Fruit fly (Drosophila melanogaster) whole organism, prepupa: ENCODE results near the gene milt.

Experiments
- Blimp-1 ChIP-seq: fragments of 200-800 bp; sonication (Bioruptor generic); optimal IDR thresholded peaks from 3 replicates; lab custom pipeline; 2017; ENCODE audit warnings: missing biosample characterization, missing genetic modification characterization, mild to moderate bottlenecking, moderate library complexity, missing genetic modification reagents
- CG10631 ChIP-seq: fragments of 200-800 bp; sonication (Bioruptor generic); optimal IDR thresholded peaks from 2 replicates; lab custom pipeline; 2016; ENCODE audit warnings: missing biosample characterization, missing genetic modification characterization
- CG10669 ChIP-seq: fragments of 200-800 bp; sonication (Bioruptor generic); optimal IDR thresholded peaks from 3 replicates; lab custom pipeline; 2018; ENCODE audit warnings: missing biosample characterization, mild to moderate bottlenecking, missing genetic modification characterization, moderate library complexity
- CG11294 ChIP-seq: fragments of 200-800 bp; sonication (Bioruptor generic); IDR thresholded peaks from 2 replicates; pipeline ENCODE4 v1.3.6; 2022; ENCODE audit warnings: missing biosample characterization, missing genetic modification characterization
- CG15336 ChIP-seq: fragments of 200-800 bp; sonication (Bioruptor generic); IDR thresholded peaks from 2 replicates; pipeline ENCODE4 v1.3.6; 2022; ENCODE audit warnings: missing biosample characterization, missing genetic modification characterization
- CG1621 ChIP-seq: fragments of 200-800 bp; sonication (Bioruptor generic); optimal IDR thresholded peaks from 3 replicates; lab custom pipeline; 2018; ENCODE audit warnings: missing biosample characterization, mild to moderate bottlenecking, missing genetic modification characterization
- CG16779 ChIP-seq: fragments of 200-800 bp; sonication (Bioruptor generic); optimal IDR thresholded peaks from 3 replicates; lab custom pipeline; 2017; ENCODE audit warnings: missing biosample characterization, mild to moderate bottlenecking, missing genetic modification characterization
- CG31627 ChIP-seq: fragments of 200-800 bp; sonication (Bioruptor generic); optimal IDR thresholded peaks from 3 replicates; lab custom pipeline; 2016; ENCODE audit warnings: missing biosample characterization, missing genetic modification characterization
- CG32006 ChIP-seq: fragments of 200-800 bp; sonication (Bioruptor generic); optimal IDR thresholded peaks from 3 replicates; lab custom pipeline; 2017; ENCODE audit warnings: missing biosample characterization, mild to moderate bottlenecking, missing genetic modification characterization
- CG34406 ChIP-seq: fragments of 200-800 bp; sonication (Bioruptor generic); optimal IDR thresholded peaks from 3 replicates; lab custom pipeline; 2016; ENCODE audit warnings: missing biosample characterization, missing genetic modification characterization
- CG3919 ChIP-seq: fragments of 200-800 bp; sonication (Bioruptor generic); optimal IDR thresholded peaks from 3 replicates; lab custom pipeline; 2016; ENCODE audit warnings: missing biosample characterization, missing genetic modification characterization
- CG4318 ChIP-seq: fragments of 200-800 bp; sonication (Bioruptor generic); optimal IDR thresholded peaks from 3 replicates; lab custom pipeline; 2017; ENCODE audit warnings: missing biosample characterization, mild to moderate bottlenecking, missing genetic modification characterization
- CG6276 ChIP-seq: fragments of 200-800 bp; sonication (Bioruptor generic); optimal IDR thresholded peaks from 2 replicates; lab custom pipeline; 2017; ENCODE audit warnings: missing biosample characterization, mild to moderate bottlenecking, missing genetic modification characterization
- CG6792 ChIP-seq: fragments of 200-800 bp; sonication (Bioruptor generic); optimal IDR thresholded peaks from 3 replicates; lab custom pipeline; 2016; ENCODE audit warnings: missing biosample characterization, missing genetic modification characterization
- CG6808 ChIP-seq: fragments of 200-800 bp; sonication (Bioruptor generic); optimal IDR thresholded peaks from 3 replicates; lab custom pipeline; 2017; ENCODE audit warnings: missing biosample characterization, missing genetic modification characterization, mild to moderate bottlenecking, moderate library complexity, missing genetic modification reagents
- CG6854 ChIP-seq: fragments of 200-800 bp; sonication (Bioruptor generic); optimal IDR thresholded peaks from 2 replicates; lab custom pipeline; 2017; ENCODE audit warnings: missing biosample characterization, mild to moderate bottlenecking, missing genetic modification characterization
- CG7368 ChIP-seq: fragments of 200-800 bp; sonication (Bioruptor generic); optimal IDR thresholded peaks from 3 replicates; lab custom pipeline; 2016; ENCODE audit warnings: missing biosample characterization, missing genetic modification characterization
- CG8119 ChIP-seq: fragments of 200-800 bp; sonication (Bioruptor generic); IDR thresholded peaks from 3 replicates; pipeline ENCODE4 v1.3.6; 2022; ENCODE audit warnings: missing biosample characterization, missing genetic modification characterization
- CG8319 ChIP-seq: fragments of 200-800 bp; sonication (Bioruptor generic); optimal IDR thresholded peaks from 3 replicates; lab custom pipeline; 2016; ENCODE audit warnings: missing biosample characterization, missing genetic modification characterization
- CG9139 ChIP-seq: fragments of 200-800 bp; sonication (Bioruptor generic); optimal IDR thresholded peaks from 3 replicates; lab custom pipeline; 2017; ENCODE audit warnings: missing biosample characterization, mild to moderate bottlenecking, missing genetic modification characterization
- Eip75B ChIP-seq: fragments of 200-800 bp; sonication (Bioruptor generic); optimal IDR thresholded peaks from 3 replicates; lab custom pipeline; 2016; ENCODE audit warnings: missing biosample characterization, missing genetic modification characterization
- Ets21C ChIP-seq: fragments of 200-800 bp; sonication (Bioruptor generic); optimal IDR thresholded peaks from 3 replicates; lab custom pipeline; 2016; ENCODE audit warnings: missing biosample characterization, missing genetic modification characterization
- Ets96B ChIP-seq: fragments of 200-800 bp; optimal IDR thresholded peaks from 2 replicates; lab custom pipeline; 2019; ENCODE audit warnings: missing biosample characterization, mild to moderate bottlenecking, missing genetic modification characterization, moderate library complexity
- Gug ChIP-seq: fragments of 200-800 bp; sonication (Bioruptor generic); IDR thresholded peaks from 2 replicates; pipeline ENCODE4 v1.3.6; 2022; ENCODE audit warnings: missing biosample characterization, missing genetic modification characterization
- Hr38 ChIP-seq: sonication (Bioruptor generic); optimal IDR thresholded peaks from 2 replicates; lab custom pipeline; 2016; ENCODE audit warnings: missing biosample characterization, missing genetic modification characterization
- Hr39 ChIP-seq: fragments of 200-800 bp; sonication (Bioruptor generic); optimal IDR thresholded peaks from 2 replicates; lab custom pipeline; 2016; ENCODE audit warnings: missing biosample characterization, missing genetic modification characterization
- Lpt ChIP-seq: fragments of 200-800 bp; sonication (Bioruptor generic); optimal IDR thresholded peaks from 3 replicates; lab custom pipeline; 2016; ENCODE audit warnings: missing biosample characterization, missing genetic modification characterization
- Met ChIP-seq: fragments of 200-800 bp; sonication (Bioruptor generic); optimal IDR thresholded peaks from 3 replicates; lab custom pipeline; 2016; ENCODE audit warnings: missing biosample characterization, missing genetic modification characterization
- OdsH ChIP-seq: fragments of 200-800 bp; sonication (Bioruptor generic); optimal IDR thresholded peaks from 3 replicates; lab custom pipeline; 2016; ENCODE audit warnings: missing biosample characterization, missing genetic modification characterization
- Sox102F ChIP-seq: fragments of 200-800 bp; sonication (Bioruptor generic); optimal IDR thresholded peaks from 2 replicates; lab custom pipeline; 2016; ENCODE audit warnings: missing biosample characterization, mild to moderate bottlenecking, missing genetic modification characterization
- Sox15 ChIP-seq: fragments of 200-800 bp; sonication (Bioruptor generic); optimal IDR thresholded peaks from 3 replicates; lab custom pipeline; 2016; ENCODE audit warnings: missing biosample characterization, missing genetic modification characterization
- achi ChIP-seq: fragments of 200-800 bp; sonication (Bioruptor generic); optimal IDR thresholded peaks from 3 replicates; lab custom pipeline; 2016; ENCODE audit warnings: missing biosample characterization, missing genetic modification characterization
- acj6 ChIP-seq: fragments of 200-800 bp; sonication (Bioruptor generic); optimal IDR thresholded peaks from 3 replicates; lab custom pipeline; 2016; ENCODE audit warnings: missing biosample characterization, missing genetic modification characterization
- cyc ChIP-seq: fragments of 200-800 bp; sonication (Bioruptor generic); optimal IDR thresholded peaks from 3 replicates; lab custom pipeline; 2016; ENCODE audit warnings: missing biosample characterization, missing genetic modification characterization
- dac ChIP-seq: fragments of 200-800 bp; sonication (Bioruptor generic); optimal IDR thresholded peaks from 2 replicates; lab custom pipeline; 2017; ENCODE audit warnings: missing biosample characterization, mild to moderate bottlenecking, missing genetic modification characterization
- dsx ChIP-seq: fragments of 200-800 bp; optimal IDR thresholded peaks from 3 replicates; lab custom pipeline; 2019; ENCODE audit warnings: missing biosample characterization, mild to moderate bottlenecking, missing genetic modification characterization, moderate library complexity; ENCODE audit not compliant: poor library complexity, severe bottlenecking
- eg ChIP-seq: fragments of 200-800 bp; sonication (Bioruptor generic); IDR thresholded peaks from 3 replicates; pipeline ENCODE4 v1.3.6; 2022; ENCODE audit warnings: missing biosample characterization, missing genetic modification characterization
- fd85E ChIP-seq: fragments of 200-800 bp; sonication (Bioruptor generic); optimal IDR thresholded peaks from 3 replicates; lab custom pipeline; 2016; ENCODE audit warnings: missing biosample characterization, missing genetic modification characterization
- fkh ChIP-seq: fragments of 200-800 bp; sonication (Bioruptor generic); optimal IDR thresholded peaks from 3 replicates; lab custom pipeline; 2017; ENCODE audit warnings: missing biosample characterization, mild to moderate bottlenecking, missing genetic modification characterization, moderate library complexity
- lz ChIP-seq: fragments of 200-800 bp; sonication (Bioruptor generic); optimal IDR thresholded peaks from 3 replicates; lab custom pipeline; 2016; ENCODE audit warnings: missing biosample characterization, missing genetic modification characterization
- net ChIP-seq: fragments of 200-800 bp; sonication (Bioruptor generic); optimal IDR thresholded peaks from 3 replicates; lab custom pipeline; 2016; ENCODE audit warnings: missing biosample characterization, missing genetic modification characterization
- pdm3 ChIP-seq: fragments of 200-800 bp; sonication (Bioruptor generic); optimal IDR thresholded peaks from 3 replicates; lab custom pipeline; 2016; ENCODE audit warnings: missing biosample characterization, missing genetic modification characterization
- salr ChIP-seq, 2 experiments: fragments of 200-800 bp; sonication (Bioruptor generic); optimal IDR thresholded peaks; 3 replicates each; lab custom pipeline; 2016 to 2018; ENCODE audit warnings: missing biosample characterization in 2 of 2, missing genetic modification characterization in 2 of 2, mild to moderate bottlenecking in 1 of 2
- svp ChIP-seq: fragments of 200-800 bp; sonication (Bioruptor generic); peaks from one replicate; lab custom pipeline; 2016; ENCODE audit warnings: missing biosample characterization, missing genetic modification characterization
- vri ChIP-seq: fragments of 200-800 bp; sonication (Bioruptor generic); optimal IDR thresholded peaks from 3 replicates; lab custom pipeline; 2016; ENCODE audit warnings: missing biosample characterization, mild to moderate bottlenecking, missing genetic modification characterization

milt gene

DNA sequence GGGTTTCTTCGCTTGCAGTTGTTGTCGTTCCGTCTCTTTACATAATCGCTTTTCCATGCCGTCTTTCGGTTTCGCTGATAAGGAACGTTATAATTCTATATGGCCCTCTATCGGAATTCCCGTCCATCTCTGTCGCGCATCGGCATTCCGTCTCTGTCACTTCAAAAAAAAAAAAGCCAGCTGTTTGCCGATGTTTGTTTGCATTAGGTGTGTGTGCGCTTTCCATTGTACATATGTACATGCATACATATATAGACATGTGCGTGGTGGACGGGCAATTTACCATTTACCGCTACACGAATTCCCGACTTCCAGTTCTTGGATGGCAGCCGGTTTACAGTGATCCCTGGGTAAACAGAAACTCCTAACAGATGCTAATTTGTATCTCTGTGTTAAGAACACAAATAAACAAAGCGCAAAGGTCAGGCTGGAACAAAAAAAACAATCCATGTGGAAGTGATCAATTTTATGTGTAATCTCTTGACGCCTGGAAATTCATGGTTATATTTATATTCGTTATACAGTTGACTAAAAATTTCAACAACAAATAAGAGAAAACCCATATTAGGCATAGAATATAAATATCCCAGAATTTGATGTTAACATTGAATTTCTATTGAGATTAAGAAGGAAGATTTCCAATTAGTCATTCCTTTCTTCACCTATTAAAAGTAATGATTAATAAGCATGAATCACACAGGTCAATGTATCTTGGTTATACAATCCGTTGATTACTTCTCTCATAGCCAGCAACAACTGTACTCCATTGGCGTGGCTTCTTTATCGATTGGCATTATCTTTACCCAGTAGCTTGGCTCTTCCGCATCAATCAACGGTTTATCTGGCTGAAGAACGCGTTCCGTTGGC, 5.6 kb downstream of the milt start (continued):
- TF ChIP-seq Ets21C (GFP tag; lab: Kevin White, UChicago), result peak; percentile 3
- peak; percentile 24 for TF ChIP-seq CG3919 (GFP tag; lab: Kevin White, UChicago)
- peak; percentile 88 for TF ChIP-seq svp
- peak; percentile 42 for TF ChIP-seq Eip75B (GFP tag; lab: Kevin White, UChicago)
- peak; percentile 32 for TF ChIP-seq CG34406 (GFP tag; lab: Kevin White, UChicago)
- TF ChIP-seq Blimp-1, result peak; percentile 52
- TF ChIP-seq CG6808 (GFP tag; lab: Kevin White, UChicago), result peak; percentile 45
- no peak for TF ChIP-seq Hr38 (GFP tag; lab: Kevin White, UChicago)
- peak; percentile 16 for TF ChIP-seq CG8319 (GFP tag; lab: Kevin White, UChicago)
- peak; percentile 22 for TF ChIP-seq net (GFP tag; lab: Kevin White, UChicago)
- peak; percentile 66 for TF ChIP-seq Met
- TF ChIP-seq CG11294 (GFP tag; lab: Robert Waterston, UW), result 0 out of 2 replicates have a peak, but pooled peaks have one; percentile 5
- TF ChIP-seq Sox102F (GFP tag; lab: Kevin White, UChicago), result peak; percentile 53
- TF ChIP-seq fd85E (GFP tag; lab: Kevin White, UChicago), result no peak
- TF ChIP-seq CG4318, result peak; percentile 20
- TF ChIP-seq vri (GFP tag; lab: Kevin White, UChicago), result peak; percentile 79
- no peak for TF ChIP-seq CG16779 (tag; lab: Kevin White, UChicago)
- no peak for TF ChIP-seq Sox15 (GFP tag; lab: Kevin White, UChicago)
- no peak for TF ChIP-seq CG8119 (GFP tag; lab: Robert Waterston, UW)
- peak; percentile 29 for TF ChIP-seq CG10669 (GFP tag; lab: Kevin White, UChicago)
- no peak for TF ChIP-seq CG6792 (GFP tag; lab: Kevin White, UChicago)
- TF ChIP-seq CG31627 (GFP tag; lab: Kevin White, UChicago), result peak; percentile 50
- peak; percentile 44 for TF ChIP-seq OdsH (GFP tag; lab: Kevin White, UChicago)
- TF ChIP-seq cyc, result peak; percentile 57
- TF ChIP-seq CG7368 (GFP tag; lab: Kevin White, UChicago), result no peak
- no peak for TF ChIP-seq CG9139 (GFP tag; lab: Kevin White, UChicago)
- no peak for TF ChIP-seq Gug (GFP tag; lab: Robert Waterston, UW)
- TF ChIP-seq Lpt (GFP tag; lab: Kevin White, UChicago), result no peak
- no peak for TF ChIP-seq Ets96B (tag; lab: Kevin White, UChicago)

- TF ChIP-seq acj6 (GFP tag; lab: Kevin White, UChicago) (no peak), fkh (GFP tag; lab: Kevin White, UChicago) (peak; percentile 55)
- TF ChIP-seq, all 60 proteins: peak for 1
Observed at dm6 chr2L:7047703-7048102, 10.1 kb downstream of the milt start.

DNA sequence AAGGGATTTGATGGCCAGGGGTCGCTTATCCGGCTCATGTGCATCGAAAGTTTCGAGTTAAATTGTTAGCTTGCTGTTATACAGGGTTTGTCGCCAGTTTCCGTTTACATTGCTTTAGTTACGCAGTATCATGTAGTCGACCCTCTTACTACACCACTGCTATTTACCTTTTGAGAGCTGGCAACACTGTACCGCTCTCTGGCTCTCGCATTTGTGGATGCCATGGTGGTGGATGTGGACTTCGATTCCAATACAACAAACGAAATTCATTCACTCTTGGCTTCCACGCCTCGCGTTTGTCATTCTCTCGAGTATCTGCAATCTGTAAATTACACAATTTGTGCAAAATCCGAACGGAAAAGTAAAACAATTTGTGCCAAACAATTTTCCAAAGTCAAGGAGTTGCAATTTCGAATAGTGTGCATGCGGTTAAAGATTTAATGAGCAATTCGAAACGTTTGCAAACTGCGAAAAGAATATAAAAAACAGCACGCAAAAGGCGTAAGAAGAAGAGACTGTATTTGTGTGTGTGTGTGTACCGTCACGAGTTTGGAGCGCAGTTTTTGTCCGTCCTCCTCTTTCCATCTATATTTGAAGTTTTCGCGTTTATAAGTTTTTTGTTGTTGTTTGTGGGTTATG, 11.5 kb downstream of the milt start:
- TF ChIP-seq lz (GFP tag; lab: Kevin White, UChicago), result peak; percentile 20
- no peak for TF ChIP-seq OdsH (GFP tag; lab: Kevin White, UChicago)
- TF ChIP-seq CG34406 (GFP tag; lab: Kevin White, UChicago), result no peak
- TF ChIP-seq CG6276 (GFP tag; lab: Kevin White, UChicago), result no peak
- peak; percentile 85 for TF ChIP-seq CG6854 (GFP tag; lab: Kevin White, UChicago)
- TF ChIP-seq CG10631, result no peak
- TF ChIP-seq CG1621 (tag; lab: Kevin White, UChicago), result peak; percentile 30
- no peak for TF ChIP-seq svp
- peak; percentile 45; the same call in 1 of the 2 replicates for TF ChIP-seq CG15336 (GFP tag; lab: Robert Waterston, UW)
- TF ChIP-seq Sox102F (GFP tag; lab: Kevin White, UChicago), result peak; percentile 51
- no peak for TF ChIP-seq achi
- no peak for TF ChIP-seq CG4318
- TF ChIP-seq dac (GFP tag; lab: Kevin White, UChicago), result no peak
- TF ChIP-seq Eip75B (GFP tag; lab: Kevin White, UChicago), result no peak
- no peak for TF ChIP-seq acj6 (GFP tag; lab: Kevin White, UChicago)
- TF ChIP-seq salr (GFP tag; optimal IDR thresholded peaks at IDR 0.05; lab: Kevin White, UChicago), result peak in 1 of 2 experiments; percentile 13
- TF ChIP-seq Gug (GFP tag; lab: Robert Waterston, UW), result no peak; the same call in 1 of the 2 replicates
- TF ChIP-seq pdm3 (GFP tag; lab: Kevin White, UChicago), result no peak
- TF ChIP-seq CG32006, result no peak
- TF ChIP-seq dsx (GFP tag; lab: Kevin White, UChicago), result peak; percentile 46
- TF ChIP-seq Ets21C (GFP tag; lab: Kevin White, UChicago), result no peak
- TF ChIP-seq eg (GFP tag; lab: Robert Waterston, UW), result peak; percentile 30; the same call in 1 of the 3 replicates
- peak; percentile 19 for TF ChIP-seq Hr39 (GFP tag; lab: Kevin White, UChicago)
- peak; percentile 5 for TF ChIP-seq CG6792 (GFP tag; lab: Kevin White, UChicago)
